Worm (Caenorhabditis elegans): Measurements from ENCODE around the gene rps-13.
A peak's percentile ranks its signal among the peaks of the same experiment; 100 is the strongest.

DNA sequence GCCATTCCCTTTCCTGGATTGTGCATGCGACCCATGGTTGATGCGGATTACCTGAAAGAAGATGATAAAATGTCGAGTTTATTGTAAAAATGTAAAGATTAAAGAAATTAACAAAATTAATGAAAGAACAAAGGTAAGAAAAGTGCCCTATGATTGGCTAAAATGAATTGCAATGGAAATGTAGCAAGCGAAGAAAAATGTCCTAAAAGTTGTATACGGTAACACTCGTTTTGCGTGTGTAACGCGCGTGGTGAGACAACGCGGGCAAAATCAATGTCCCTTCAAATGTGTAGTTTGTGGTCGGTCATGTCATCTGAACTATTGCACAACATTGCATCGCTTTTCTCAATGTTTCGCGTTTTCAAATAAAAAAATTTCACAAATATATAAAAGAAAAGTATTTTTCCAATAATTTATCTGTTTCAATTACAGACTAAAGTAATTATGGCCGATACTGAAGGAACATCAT lies at the start of gene rps-13, which contains the start of gene nfx-1:
- TF ChIP-seq let-526 (GFP tag; IDR thresholded peaks at IDR 0.05) (no peak), ama-1 (optimal IDR thresholded peaks at IDR 0.05) (no peak), ama-1 (GFP tag; optimal IDR thresholded peaks at IDR 0.05) (peak in 1 of 2 experiments; percentile 24), egrh-3 (GFP tag; IDR thresholded peaks at IDR 0.05) (no peak), snpc-4 (GFP tag; optimal IDR thresholded peaks at IDR 0.05) (peak; percentile 23), snpc-4 (tag; optimal IDR thresholded peaks at IDR 0.05) (peak; percentile 15 to 60 (median 42)), F23B12.7 (tag; optimal IDR thresholded peaks at IDR 0.05; ENCODE audit: insufficient read depth) (peak; percentile 57), ceh-58 (GFP tag; IDR thresholded peaks at IDR 0.05) (no peak), B0261.1 (tag; optimal IDR thresholded peaks at IDR 0.05) (no peak), unc-62 (GFP tag; optimal IDR thresholded peaks at IDR 0.05) (no peak), somi-1 (GFP tag; optimal IDR thresholded peaks at IDR 0.05) (no peak), tlf-1 (GFP tag; optimal IDR thresholded peaks at IDR 0.05) (peak; percentile 16)

Measured in whole organism, young adult.